Fruit fly (Drosophila melanogaster): Measurements from ENCODE around the gene CG12375.

CG12375 gene

DNA sequence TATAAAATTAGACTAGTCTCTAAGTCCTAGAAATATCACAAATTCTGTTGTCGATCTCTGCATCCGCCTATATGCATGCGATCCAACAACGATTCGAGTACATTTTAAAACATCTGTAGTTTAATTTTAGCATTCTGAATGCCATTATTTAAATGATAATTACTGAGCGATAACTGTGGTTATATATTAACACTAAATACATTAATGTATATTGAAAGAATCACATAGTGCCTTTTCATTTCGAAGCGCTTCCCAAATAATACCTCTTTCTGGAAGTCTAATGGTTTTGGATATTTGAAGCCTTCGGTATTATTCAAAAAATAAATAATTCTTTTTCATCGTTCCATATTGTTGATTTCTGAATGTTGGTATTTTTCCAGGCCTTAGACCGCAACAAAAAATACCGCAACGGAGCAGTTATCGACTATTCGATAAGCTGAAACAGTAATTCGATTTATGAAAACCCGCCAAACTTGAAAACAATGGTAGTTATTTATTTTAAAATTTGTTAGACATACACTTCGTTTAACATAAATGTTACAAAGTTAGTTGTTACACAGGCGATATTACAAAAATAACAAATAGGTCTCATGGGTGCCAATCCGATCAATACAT is 7.2 kb upstream of the CG12375 start (continued):
- no peak for TF ChIP-seq CG12071 (GFP tag; optimal IDR thresholded peaks at IDR 0.05)
- no peak for TF ChIP-seq CG7839 (tag; optimal IDR thresholded peaks at IDR 0.05)
- no peak for TF ChIP-seq Ada2b (GFP tag; IDR thresholded peaks at IDR 0.05)
- peak; percentile 98 for TF ChIP-seq CG1603 (tag; optimal IDR thresholded peaks at IDR 0.05)
- no peak for TF ChIP-seq Hand (GFP tag; optimal IDR thresholded peaks at IDR 0.05)
- no peak for TF ChIP-seq Hr78 (GFP tag; optimal IDR thresholded peaks at IDR 0.05)
- TF ChIP-seq CG6765 (GFP tag; optimal IDR thresholded peaks at IDR 0.05), result no peak
- TF ChIP-seq pfk (GFP tag; optimal IDR thresholded peaks at IDR 0.05), result peak; percentile 91
- peak; percentile 53 for TF ChIP-seq trem (tag; optimal IDR thresholded peaks at IDR 0.05)
- no peak for TF ChIP-seq CG4328 (GFP tag; optimal IDR thresholded peaks at IDR 0.05)
- no peak for TF ChIP-seq CG7963 (GFP tag; IDR thresholded peaks at IDR 0.05; ENCODE audit: partially characterized antibody)
- TF ChIP-seq Lpt (GFP tag; optimal IDR thresholded peaks at IDR 0.05), result no peak
- TF ChIP-seq CG12391 (tag; optimal IDR thresholded peaks at IDR 0.05), result no peak
- no peak for TF ChIP-seq Hmx (GFP tag; optimal IDR thresholded peaks at IDR 0.05)
- peak; percentile 51 for TF ChIP-seq HmgZ (tag; optimal IDR thresholded peaks at IDR 0.05)
- TF ChIP-seq onecut (GFP tag; IDR thresholded peaks at IDR 0.05), result no peak
- TF ChIP-seq CG9932 (GFP tag; IDR thresholded peaks at IDR 0.05), result no peak
- TF ChIP-seq CG7745 (tag; optimal IDR thresholded peaks at IDR 0.05), result no peak
- TF ChIP-seq twi (tag; optimal IDR thresholded peaks at IDR 0.05), result no peak
- peak; percentile 94 for TF ChIP-seq Dp (GFP tag; optimal IDR thresholded peaks at IDR 0.05)
- no peak for TF ChIP-seq Hmr (GFP tag; optimal IDR thresholded peaks at IDR 0.05)
- TF ChIP-seq CG11560 (tag; IDR thresholded peaks at IDR 0.05), result peak; percentile 98
- no peak for TF ChIP-seq MTF-1 (GFP tag; optimal IDR thresholded peaks at IDR 0.05; ENCODE audit: borderline replicate concordance)
- TF ChIP-seq bab2 (GFP tag; optimal IDR thresholded peaks at IDR 0.05), result no peak
- no peak for TF ChIP-seq CG7357 (GFP tag; IDR thresholded peaks at IDR 0.05)
- no peak for TF ChIP-seq so (GFP tag; IDR thresholded peaks at IDR 0.05)
- TF ChIP-seq Myb (GFP tag; optimal IDR thresholded peaks at IDR 0.05), result peak; percentile 28
- no peak for TF ChIP-seq btn (GFP tag; optimal IDR thresholded peaks at IDR 0.05)
- no peak for TF ChIP-seq Ptx1 (GFP tag; IDR thresholded peaks at IDR 0.05)
- no peak for TF ChIP-seq CG10959 (GFP tag; IDR thresholded peaks at IDR 0.05)
- no peak for TF ChIP-seq zen2 (GFP tag; IDR thresholded peaks at IDR 0.05; ENCODE audit: partially characterized antibody)
- TF ChIP-seq CG14710 (tag; optimal IDR thresholded peaks at IDR 0.05), result peak; percentile 57
- TF ChIP-seq HLHmδ (GFP tag; optimal IDR thresholded peaks at IDR 0.05), result no peak
- TF ChIP-seq CG9437 (GFP tag; optimal IDR thresholded peaks at IDR 0.05), result no peak
- TF ChIP-seq CG14965 (GFP tag; optimal IDR thresholded peaks at IDR 0.05; ENCODE audit: borderline replicate concordance), result no peak
- no peak for TF ChIP-seq CG9817 (tag; optimal IDR thresholded peaks at IDR 0.05)
- no peak for TF ChIP-seq CG13424 (tag; optimal IDR thresholded peaks at IDR 0.05)
- TF ChIP-seq D19B (GFP tag; optimal IDR thresholded peaks at IDR 0.05), result no peak
- TF ChIP-seq CG14050 (GFP tag; IDR thresholded peaks at IDR 0.05), result no peak

DNA sequence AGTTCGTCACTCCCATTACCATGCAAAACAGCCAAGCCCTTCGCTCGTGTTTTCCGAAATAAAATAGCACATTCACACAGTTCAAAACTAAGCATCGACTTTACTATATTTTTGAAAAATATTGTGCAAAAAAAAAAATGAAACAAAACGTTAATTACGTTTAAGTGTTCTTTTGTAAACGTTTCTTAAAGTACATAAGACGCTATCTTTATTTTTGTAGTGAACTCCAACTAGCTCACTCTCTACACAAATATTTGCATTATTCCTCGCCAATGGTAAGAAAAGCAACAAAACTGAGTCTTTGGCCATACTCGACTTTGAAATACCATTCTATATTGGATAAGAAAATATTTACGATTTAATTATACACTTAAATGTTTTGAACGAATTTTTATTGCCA is 4.0 kb upstream of the CG12375 start:
- TF ChIP-seq CG34376 (GFP tag; optimal IDR thresholded peaks at IDR 0.05) (no peak), chif (GFP tag; optimal IDR thresholded peaks at IDR 0.05) (no peak), CG3281 (GFP tag; optimal IDR thresholded peaks at IDR 0.05) (no peak), fd102C (GFP tag; optimal IDR thresholded peaks at IDR 0.05) (no peak), br (optimal IDR thresholded peaks at IDR 0.05) (no peak), Jarid2 (GFP tag; optimal IDR thresholded peaks at IDR 0.05) (no peak), Oaz (GFP tag; IDR thresholded peaks at IDR 0.05) (no peak), Dad (GFP tag; optimal IDR thresholded peaks at IDR 0.05) (no peak), CG16779 (GFP tag; IDR thresholded peaks at IDR 0.05) (no peak), org-1 (GFP tag; optimal IDR thresholded peaks at IDR 0.05) (no peak), Ada2b (GFP tag; IDR thresholded peaks at IDR 0.05) (no peak), CG32532 (GFP tag; IDR thresholded peaks at IDR 0.05) (no peak), Optix (GFP tag; IDR thresholded peaks at IDR 0.05) (no peak), CG12155 (GFP tag; optimal IDR thresholded peaks at IDR 0.05) (no peak), Fer1 (GFP tag; optimal IDR thresholded peaks at IDR 0.05) (no peak), CG4328 (GFP tag; optimal IDR thresholded peaks at IDR 0.05) (no peak)
